Worm (Caenorhabditis elegans): ENCODE measurements around the gene arrd-11.

The arrd-11 gene

DNA sequence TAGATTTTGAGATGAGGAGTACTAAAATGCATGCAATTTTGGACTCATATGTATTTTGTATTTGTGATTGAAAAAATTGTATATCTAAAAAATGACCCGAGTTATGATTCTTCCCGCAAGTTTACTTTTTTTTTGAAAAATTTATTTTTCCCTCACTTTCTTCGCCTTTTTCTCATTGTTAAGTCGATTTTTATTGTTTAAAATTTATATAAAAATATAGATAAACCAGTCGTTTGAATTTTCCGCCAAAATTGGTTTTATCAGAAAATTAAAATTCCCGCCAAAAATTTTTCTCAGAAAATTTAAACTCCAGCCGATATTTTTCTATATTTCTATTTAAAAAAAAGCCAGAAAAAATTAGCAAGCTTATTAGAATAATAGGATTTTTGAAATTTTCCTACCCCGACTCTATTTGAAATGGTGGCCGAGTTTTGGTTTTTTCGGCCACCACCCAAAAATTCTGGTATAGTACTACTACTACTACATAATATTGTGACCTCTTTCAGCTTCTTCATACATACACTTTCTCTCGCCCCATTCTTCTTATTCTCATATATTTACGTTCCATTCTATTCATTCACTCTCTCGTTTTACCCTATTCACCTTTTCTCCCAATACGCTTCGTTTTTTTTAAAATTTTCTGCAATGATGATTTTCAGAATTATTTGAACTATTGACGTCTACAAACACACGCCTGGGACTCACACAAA is 28.5 kb downstream of the arrd-11 start, which contains the start of gene ZK131.11:
ZK131.11 (plus strand) TSS at position 660 of the 710 bp plus-strand sequence.
- TF ChIP-seq T22C8.4 (GFP tag; IDR thresholded peaks at IDR 0.05) (no peak), med-1 (GFP tag; optimal IDR thresholded peaks at IDR 0.05; ENCODE audit: insufficient read depth) (no peak), flt-1 (GFP tag; IDR thresholded peaks at IDR 0.05) (no peak), ztf-29 (GFP tag; IDR thresholded peaks at IDR 0.05) (no peak), ref-1 (GFP tag; conservative IDR thresholded peaks at IDR 0.05) (no peak), ztf-23 (GFP tag; IDR thresholded peaks at IDR 0.05) (no peak), cog-1 (tag; optimal IDR thresholded peaks at IDR 0.05) (no peak), tab-1 (GFP tag; IDR thresholded peaks at IDR 0.05) (no peak), klf-2 (GFP tag; conservative IDR thresholded peaks at IDR 0.05) (no peak)

DNA sequence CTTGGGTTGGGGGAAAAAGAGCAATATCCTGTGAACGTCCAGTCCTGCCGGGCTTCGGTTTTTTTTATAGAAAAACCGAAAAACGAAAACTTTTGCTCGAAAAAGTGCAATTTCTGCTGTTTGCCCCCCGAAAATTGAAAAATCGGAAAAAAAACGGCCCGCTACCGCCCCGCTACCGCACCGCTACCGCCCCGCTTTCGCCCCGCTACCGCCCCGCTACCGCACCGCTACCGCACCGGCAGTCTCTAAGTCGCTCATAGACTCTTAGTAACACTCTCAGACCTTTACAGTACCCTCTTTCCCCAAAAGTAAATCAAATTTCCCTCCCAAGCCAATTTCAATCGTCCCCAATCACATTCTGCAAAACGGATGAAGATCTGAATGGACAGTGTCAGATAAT is 31.9 kb downstream of the arrd-11 start:
- TF ChIP-seq flt-1 (GFP tag; IDR thresholded peaks at IDR 0.05): no peak
- no peak for TF ChIP-seq ref-1 (GFP tag; conservative IDR thresholded peaks at IDR 0.05)
- no peak for TF ChIP-seq klf-2 (GFP tag; conservative IDR thresholded peaks at IDR 0.05)
- 0 out of 2 replicates have a peak, but pooled peaks have one; percentile 31 for TF ChIP-seq tab-1 (GFP tag; IDR thresholded peaks at IDR 0.05)
- TF ChIP-seq cog-1 (tag; optimal IDR thresholded peaks at IDR 0.05): no peak
- TF ChIP-seq T22C8.4 (GFP tag; IDR thresholded peaks at IDR 0.05): no peak
- TF ChIP-seq ztf-29 (GFP tag; IDR thresholded peaks at IDR 0.05): no peak

DNA sequence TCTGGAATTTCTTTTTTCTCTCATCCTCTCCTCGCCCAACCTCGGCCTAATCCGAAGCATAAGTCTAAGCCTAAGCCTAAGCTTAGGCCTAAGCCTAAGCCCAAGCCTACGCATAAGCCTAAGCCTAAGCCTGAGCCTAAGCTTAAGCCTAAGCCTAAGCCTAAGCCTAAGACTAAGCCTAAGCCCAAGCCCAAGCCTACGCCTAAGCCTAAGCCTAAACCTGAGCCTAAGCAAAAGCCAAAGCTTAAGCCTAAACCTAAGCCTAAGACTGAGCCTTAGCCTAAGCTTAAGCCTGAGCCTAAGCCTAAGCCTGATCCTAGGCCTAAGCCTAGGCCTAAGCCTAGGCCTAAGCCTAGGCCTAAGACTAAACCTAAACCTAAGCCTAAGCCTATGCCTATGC is 33.1 kb downstream of the arrd-11 start:
- TF ChIP-seq tab-1 (GFP tag; IDR thresholded peaks at IDR 0.05): no peak
- TF ChIP-seq ztf-29 (GFP tag; IDR thresholded peaks at IDR 0.05): peak; percentile 53
- TF ChIP-seq T22C8.4 (GFP tag; IDR thresholded peaks at IDR 0.05): no peak

DNA sequence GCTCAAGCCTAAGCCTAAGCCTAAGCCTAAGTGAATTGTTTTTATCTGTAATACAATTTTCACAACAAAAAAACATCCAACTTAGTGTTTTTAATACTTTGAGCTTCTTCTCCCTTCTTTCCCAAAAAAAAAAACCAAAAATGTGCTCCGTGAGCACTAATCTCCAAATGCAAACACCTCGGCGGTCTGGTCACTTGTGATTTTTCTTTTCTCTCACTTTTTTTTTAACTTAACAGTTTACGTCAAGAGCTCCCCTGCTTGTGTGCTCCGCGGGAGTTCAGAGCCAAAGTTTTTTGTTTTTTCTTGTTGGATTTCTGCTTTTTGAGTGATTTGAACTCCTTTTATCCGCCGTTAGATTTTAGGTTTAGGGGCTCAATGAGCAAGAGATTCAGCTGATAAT is 43.1 kb downstream of the arrd-11 start:
- TF ChIP-seq T22C8.4 (GFP tag; IDR thresholded peaks at IDR 0.05): no peak
- no peak for TF ChIP-seq tab-1 (GFP tag; IDR thresholded peaks at IDR 0.05)
- TF ChIP-seq med-1 (GFP tag; optimal IDR thresholded peaks at IDR 0.05; ENCODE audit: insufficient read depth): no peak
- no peak for TF ChIP-seq klf-2 (GFP tag; conservative IDR thresholded peaks at IDR 0.05)
- no peak for TF ChIP-seq ztf-23 (GFP tag; IDR thresholded peaks at IDR 0.05)
- no peak for TF ChIP-seq cog-1 (tag; optimal IDR thresholded peaks at IDR 0.05)
- no peak for TF ChIP-seq ztf-29 (GFP tag; IDR thresholded peaks at IDR 0.05)
- no peak for TF ChIP-seq flt-1 (GFP tag; IDR thresholded peaks at IDR 0.05)
- TF ChIP-seq ref-1 (GFP tag; conservative IDR thresholded peaks at IDR 0.05): no peak

DNA sequence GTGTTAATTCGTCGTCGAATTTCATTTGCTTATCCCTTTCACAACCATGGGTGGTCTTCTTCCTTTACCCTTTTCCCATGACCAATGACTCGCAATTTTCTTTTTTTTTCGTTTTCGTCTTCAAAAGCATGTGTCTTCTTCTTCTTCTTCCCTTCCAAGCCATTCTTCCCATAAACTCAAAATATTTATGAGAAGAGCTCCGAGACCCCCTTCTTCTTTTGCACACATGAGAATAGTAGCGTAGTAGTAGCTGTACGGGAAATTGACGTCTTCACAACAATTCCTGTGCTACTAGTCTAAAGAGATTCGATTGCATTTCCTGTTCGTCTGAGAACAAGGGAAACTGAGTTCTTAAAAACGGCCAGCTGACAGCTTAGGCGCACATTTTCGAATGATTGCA is 49.1 kb downstream of the arrd-11 start:
- no peak for TF ChIP-seq klf-2 (GFP tag; conservative IDR thresholded peaks at IDR 0.05)
- TF ChIP-seq flt-1 (GFP tag; IDR thresholded peaks at IDR 0.05): no peak
- no peak for TF ChIP-seq med-1 (GFP tag; optimal IDR thresholded peaks at IDR 0.05; ENCODE audit: insufficient read depth)

DNA sequence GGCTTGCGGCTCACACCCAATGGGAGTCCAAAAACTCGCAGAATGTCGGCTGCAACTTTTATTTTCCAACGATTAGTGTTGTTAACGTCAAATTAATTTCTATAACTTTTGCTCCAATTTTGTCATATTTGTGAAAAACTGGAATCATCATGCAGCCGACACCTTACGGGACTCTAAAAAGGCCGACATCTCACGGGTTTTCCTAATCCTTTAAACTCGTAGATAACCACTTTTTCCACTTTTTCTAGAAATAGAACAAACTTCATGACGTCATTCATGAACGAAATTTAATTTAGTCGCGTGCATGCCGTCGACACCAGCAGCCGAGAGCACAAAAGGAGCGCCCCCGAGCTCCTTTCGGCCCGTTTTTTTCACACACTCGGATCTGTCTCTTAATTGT is 50.2 kb downstream of the arrd-11 start:
- TF ChIP-seq ztf-23 (GFP tag; IDR thresholded peaks at IDR 0.05) (no peak), med-1 (GFP tag; optimal IDR thresholded peaks at IDR 0.05; ENCODE audit: insufficient read depth) (no peak), cog-1 (tag; optimal IDR thresholded peaks at IDR 0.05) (no peak), tab-1 (GFP tag; IDR thresholded peaks at IDR 0.05) (no peak), ref-1 (GFP tag; conservative IDR thresholded peaks at IDR 0.05) (no peak), ztf-29 (GFP tag; IDR thresholded peaks at IDR 0.05) (no peak), T22C8.4 (GFP tag; IDR thresholded peaks at IDR 0.05) (no peak), klf-2 (GFP tag; conservative IDR thresholded peaks at IDR 0.05) (no peak), flt-1 (GFP tag; IDR thresholded peaks at IDR 0.05) (no peak)

DNA sequence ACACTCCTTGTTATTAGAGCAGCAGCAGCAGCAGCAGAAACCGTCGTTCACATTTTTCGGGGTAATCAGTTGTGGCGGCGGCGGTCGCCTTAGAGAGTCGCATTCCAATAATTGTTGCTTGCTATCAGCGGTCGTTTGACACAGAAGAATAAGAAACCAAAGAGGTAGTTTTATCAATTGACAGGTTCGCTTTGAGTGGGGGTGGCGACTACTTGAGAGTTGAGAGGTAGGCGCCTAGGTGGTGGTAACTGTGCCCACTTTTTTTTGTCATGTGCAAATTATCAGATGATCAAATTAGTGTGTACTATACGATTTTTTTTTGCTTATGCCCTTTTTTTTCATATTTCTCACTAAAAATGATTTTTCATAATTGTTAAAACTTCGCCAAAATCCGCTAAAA is 50.7 kb downstream of the arrd-11 start:
- TF ChIP-seq flt-1 (GFP tag; IDR thresholded peaks at IDR 0.05) (no peak), klf-2 (GFP tag; conservative IDR thresholded peaks at IDR 0.05) (no peak), tab-1 (GFP tag; IDR thresholded peaks at IDR 0.05) (no peak), ztf-29 (GFP tag; IDR thresholded peaks at IDR 0.05) (no peak)
